Worm (Caenorhabditis elegans) whole organism, young adult: ENCODE results near the gene egl-8.

Experiments used
- C06A6.2 ChIP-seq: fragments of 200-800 bp; sonication (Bioruptor generic); conservative IDR thresholded peaks from 2 replicates; pipeline ENCODE4 v1.3.6; 2022; ENCODE audit warnings: missing genetic modification characterization, missing compliant biosample characterization
- F37B4.10 ChIP-seq: fragments of 200-800 bp; sonication (Bioruptor generic); IDR thresholded peaks from 2 replicates; pipeline ENCODE4 v1.3.6; 2022; ENCODE audit warnings: missing genetic modification characterization, missing compliant biosample characterization
- K11D2.4 ChIP-seq: fragments of 200-800 bp; sonication (Bioruptor generic); IDR thresholded peaks from 2 replicates; pipeline ENCODE4 v1.3.6; 2022; ENCODE audit warnings: missing genetic modification reagents, missing genetic modification characterization, missing compliant biosample characterization
- Y53F4B.3 ChIP-seq: fragments of 200-800 bp; sonication (Bioruptor generic); IDR thresholded peaks from 2 replicates; pipeline ENCODE4 v1.3.6; 2022; ENCODE audit warnings: missing genetic modification reagents, missing genetic modification characterization, missing compliant biosample characterization
- atf-7 ChIP-seq: sonication (generic microtip); optimal IDR thresholded peaks from 2 replicates; lab custom pipeline; 2017; ENCODE audit warnings: mild to moderate bottlenecking, missing genetic modification characterization, missing compliant biosample characterization
- ccch-3 ChIP-seq: fragments of 200-800 bp; sonication (Bioruptor generic); optimal IDR thresholded peaks from 2 replicates; lab custom pipeline; 2018; ENCODE audit warnings: mild to moderate bottlenecking, missing genetic modification characterization, missing compliant biosample characterization
- cebp-1 ChIP-seq, 2 experiments: fragments of 200-800 bp in 1 of 2; sonication (Bioruptor generic) in 1 of 2; sonication (generic microtip) in 1 of 2; IDR thresholded peaks in 1 of 2; optimal IDR thresholded peaks in 1 of 2; 2 replicates each; pipeline versions ENCODE4 v1.3.6 to Lab custom; 2017 to 2022; ENCODE audit warnings: missing compliant biosample characterization in 2 of 2, missing genetic modification characterization in 2 of 2, mild to moderate bottlenecking in 1 of 2, missing genetic modification reagents in 1 of 2, moderate library complexity in 1 of 2
- cebp-2 ChIP-seq: fragments of 200-800 bp; sonication (Bioruptor generic); IDR thresholded peaks from 2 replicates; pipeline ENCODE4 v1.3.6; 2022; ENCODE audit warnings: missing genetic modification characterization, missing compliant biosample characterization
- ceh-79 ChIP-seq: sonication (generic microtip); optimal IDR thresholded peaks from 2 replicates; lab custom pipeline; 2017; ENCODE audit warnings: mild to moderate bottlenecking, missing genetic modification characterization, missing compliant biosample characterization
- dox-1 ChIP-seq: fragments of 200-800 bp; sonication (Bioruptor generic); IDR thresholded peaks from 2 replicates; pipeline ENCODE4 v1.3.6; 2022; ENCODE audit warnings: missing genetic modification reagents, missing genetic modification characterization, missing compliant biosample characterization
- dpff-1 ChIP-seq: sonication (generic microtip); optimal IDR thresholded peaks from 2 replicates; lab custom pipeline; 2017; ENCODE audit warnings: mild to moderate bottlenecking, missing genetic modification characterization, missing compliant biosample characterization
- egl-18 ChIP-seq: fragments of 200-800 bp; sonication (Bioruptor generic); IDR thresholded peaks from 2 replicates; pipeline ENCODE4 v1.3.6; 2022; ENCODE audit warnings: missing genetic modification reagents, missing genetic modification characterization, missing compliant biosample characterization
- lag-1 ChIP-seq: fragments of 200-800 bp; sonication (Bioruptor generic); IDR thresholded peaks from 2 replicates; pipeline ENCODE4 v1.3.6; 2022; ENCODE audit warnings: missing genetic modification reagents, missing genetic modification characterization, missing compliant biosample characterization
- let-607 ChIP-seq, 2 experiments: fragments of 200-800 bp in 1 of 2; sonication (Bioruptor generic) in 1 of 2; sonication (generic microtip) in 1 of 2; optimal IDR thresholded peaks; 2 replicates each; lab custom pipeline; 2016 to 2018; ENCODE audit warnings: mild to moderate bottlenecking in 2 of 2, missing compliant biosample characterization in 2 of 2, missing genetic modification characterization in 2 of 2, moderate library complexity in 2 of 2, missing genotype in 1 of 2
- lin-26 ChIP-seq: fragments of 200-800 bp; sonication (Bioruptor generic); IDR thresholded peaks from 2 replicates; pipeline ENCODE4 v1.3.6; 2022; ENCODE audit warnings: missing genetic modification reagents, missing genetic modification characterization, missing compliant biosample characterization
- lin-35 ChIP-seq, 3 experiments: fragments of 150-350 bp in 2 of 3; sonication (generic microtip) in 1 of 3; optimal IDR thresholded peaks; 2 replicates each; lab custom pipeline; 2014 to 2018; ENCODE audit warnings: missing biosample characterization in 3 of 3, missing genetic modification characterization in 3 of 3, missing genetic modification reagents in 3 of 3
- lin-40 ChIP-seq: sonication (generic microtip); optimal IDR thresholded peaks from 2 replicates; lab custom pipeline; 2016; ENCODE audit warnings: missing genetic modification characterization, mild to moderate bottlenecking, missing compliant biosample characterization, missing genotype, missing genetic modification reagents
- mcd-1 ChIP-seq: fragments of 200-800 bp; sonication (Bioruptor generic); IDR thresholded peaks from 2 replicates; pipeline ENCODE4 v1.3.6; 2022; ENCODE audit warnings: missing genetic modification reagents, missing genetic modification characterization, missing compliant biosample characterization
- mxl-1 ChIP-seq: sonication (generic microtip); optimal IDR thresholded peaks from 2 replicates; lab custom pipeline; 2016; ENCODE audit warnings: missing genetic modification characterization, missing compliant biosample characterization
- nfyb-1 ChIP-seq: fragments of 200-800 bp; sonication (Bioruptor generic); IDR thresholded peaks from 2 replicates; pipeline ENCODE4 v1.3.6; 2022; ENCODE audit warnings: missing genetic modification reagents, missing genetic modification characterization, missing compliant biosample characterization
- nhr-80 ChIP-seq: sonication (generic microtip); optimal IDR thresholded peaks from 2 replicates; lab custom pipeline; 2016; ENCODE audit warnings: missing genetic modification characterization, missing compliant biosample characterization
- nhr-90 ChIP-seq: sonication (generic microtip); optimal IDR thresholded peaks from 2 replicates; lab custom pipeline; 2016; ENCODE audit warnings: missing genotype, mild to moderate bottlenecking, missing genetic modification characterization, missing compliant biosample characterization
- pbrm-1 ChIP-seq: fragments of 200-800 bp; sonication (Bioruptor generic); IDR thresholded peaks from 2 replicates; pipeline ENCODE4 v1.3.6; 2022; ENCODE audit warnings: missing genetic modification reagents, missing genetic modification characterization, missing compliant biosample characterization
- snpc-1.1 ChIP-seq: sonication (generic microtip); optimal IDR thresholded peaks from 2 replicates; lab custom pipeline; 2017; ENCODE audit warnings: missing genetic modification characterization, mild to moderate bottlenecking, missing compliant biosample characterization, antibody characterized with exemption, moderate library complexity, missing genotype, missing genetic modification reagents; ENCODE audit not compliant: insufficient read depth
- snpc-4 ChIP-seq, 5 experiments: fragments of 150-350 bp in 1 of 5; sonication (generic microtip) in 4 of 5; optimal IDR thresholded peaks; 2 replicates each; lab custom pipeline; 2014 to 2018; ENCODE audit warnings: missing genetic modification characterization in 5 of 5, missing biosample characterization in 3 of 5, antibody characterized with exemption in 2 of 5, mild to moderate bottlenecking in 2 of 5, missing compliant biosample characterization in 2 of 5, missing genotype in 2 of 5, moderate library complexity in 2 of 5, missing genetic modification reagents in 1 of 5
- somi-1 ChIP-seq: fragments of 200-800 bp; sonication (Bioruptor generic); optimal IDR thresholded peaks from 2 replicates; lab custom pipeline; 2018; ENCODE audit warnings: mild to moderate bottlenecking, missing genetic modification characterization, missing compliant biosample characterization
- tlf-1 ChIP-seq: fragments of 200-800 bp; sonication (Bioruptor generic); optimal IDR thresholded peaks from 2 replicates; lab custom pipeline; 2018; ENCODE audit warnings: mild to moderate bottlenecking, missing genetic modification characterization, missing compliant biosample characterization
- zfh-2 ChIP-seq: fragments of 200-800 bp; sonication (Bioruptor generic); conservative IDR thresholded peaks from 2 replicates; pipeline ENCODE4 v1.3.6; 2022; ENCODE audit warnings: missing genetic modification reagents, missing genetic modification characterization, missing compliant biosample characterization
- ztf-26 ChIP-seq: sonication (generic microtip); optimal IDR thresholded peaks from 2 replicates; lab custom pipeline; 2017; ENCODE audit warnings: missing genetic modification characterization, missing compliant biosample characterization
- ztf-6 ChIP-seq: fragments of 200-800 bp; sonication (Bioruptor generic); IDR thresholded peaks from 2 replicates; pipeline ENCODE4 v1.3.6; 2022; ENCODE audit warnings: missing genetic modification reagents, missing genetic modification characterization, missing compliant biosample characterization

Gene egl-8

DNA sequence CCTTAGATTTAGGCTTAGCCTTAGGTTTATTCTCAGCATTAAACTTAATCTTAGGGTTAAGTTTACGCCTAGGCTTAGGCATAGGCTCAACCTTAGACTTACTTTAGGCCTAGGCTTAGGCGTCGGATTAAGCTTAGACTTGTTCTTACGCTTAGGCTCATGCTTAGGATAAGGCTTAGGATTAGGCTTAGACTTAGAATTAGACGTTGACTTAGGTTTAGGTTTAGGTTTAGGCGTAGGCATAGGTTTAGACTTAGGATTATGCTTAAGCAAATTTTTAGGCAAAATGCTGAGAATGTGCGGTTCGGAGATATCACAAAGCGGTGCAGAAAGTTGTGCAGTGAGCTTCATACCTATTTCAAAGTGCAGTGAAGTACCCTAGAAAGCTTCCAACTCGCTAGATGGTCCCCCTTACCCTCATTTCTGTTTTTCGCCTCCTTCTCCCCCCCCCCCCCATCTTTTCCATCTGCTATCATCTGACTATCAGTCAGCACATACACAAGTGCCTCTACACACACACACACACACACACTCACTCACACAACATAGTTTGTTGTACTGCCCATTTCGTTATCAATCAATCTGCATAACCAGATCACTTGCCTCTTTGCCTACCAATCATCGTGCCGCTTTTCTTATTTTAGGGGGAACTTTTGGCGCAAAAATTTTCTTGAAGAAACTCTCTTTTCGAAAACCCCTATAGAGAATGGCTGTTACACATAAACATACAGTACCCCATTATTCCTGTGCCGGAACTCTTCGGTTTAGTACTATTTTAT, 4.4 kb upstream of the egl-8 start:
- TF ChIP-seq cebp-1 (GFP tag; IDR thresholded peaks at IDR 0.05; lab: Robert Waterston, UW) (no peak), cebp-1 (tag; optimal IDR thresholded peaks at IDR 0.05; lab: Kevin White, UChicago) (peak; percentile 27), mxl-1 (tag; lab: Kevin White, UChicago) (no peak), nhr-90 (tag; lab: Kevin White, UChicago) (no peak), dox-1 (GFP tag; lab: Robert Waterston, UW) (0 out of 2 replicates have a peak, but pooled peaks have one; percentile 41), nhr-80 (tag; lab: Kevin White, UChicago) (peak; percentile 37), nfyb-1 (GFP tag; lab: Robert Waterston, UW) (0 out of 2 replicates have a peak, but pooled peaks have one; percentile 41)
- TF ChIP-seq, all 124 proteins: peak for 4

DNA sequence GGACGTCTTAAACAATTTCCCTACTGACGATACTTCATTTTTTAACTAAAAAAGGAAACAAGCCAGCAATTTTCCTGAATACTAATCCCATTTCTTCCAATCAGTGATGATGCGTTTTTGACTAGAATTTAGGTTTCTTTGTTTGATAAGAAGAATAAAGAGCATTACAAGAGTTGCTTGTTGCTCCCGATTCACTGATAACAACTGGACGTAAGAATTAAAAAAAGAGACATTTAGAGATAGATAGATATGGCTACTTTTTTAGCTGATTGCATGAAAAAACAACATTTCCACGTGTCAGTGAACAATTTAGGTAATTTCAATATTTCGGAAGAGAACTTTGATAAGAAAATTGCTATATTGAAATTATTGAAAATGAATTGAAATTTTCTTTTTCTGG, 1.2 kb downstream of the egl-8 start:
- no peak for TF ChIP-seq somi-1 (GFP tag; lab: Kevin White, UChicago)
- no peak for TF ChIP-seq mcd-1
- peak in 1 of 3 experiments; percentile 2 for TF ChIP-seq lin-35 (GFP tag; optimal IDR thresholded peaks at IDR 0.05; lab: Kevin White, UChicago)
- no peak for TF ChIP-seq Y53F4B.3 (GFP tag; lab: Robert Waterston, UW)
- no peak for TF ChIP-seq K11D2.4 (GFP tag; lab: Robert Waterston, UW)
- peak; percentile 41 for TF ChIP-seq nhr-80 (tag; lab: Kevin White, UChicago)
- TF ChIP-seq, all 124 proteins: peak for 2

DNA sequence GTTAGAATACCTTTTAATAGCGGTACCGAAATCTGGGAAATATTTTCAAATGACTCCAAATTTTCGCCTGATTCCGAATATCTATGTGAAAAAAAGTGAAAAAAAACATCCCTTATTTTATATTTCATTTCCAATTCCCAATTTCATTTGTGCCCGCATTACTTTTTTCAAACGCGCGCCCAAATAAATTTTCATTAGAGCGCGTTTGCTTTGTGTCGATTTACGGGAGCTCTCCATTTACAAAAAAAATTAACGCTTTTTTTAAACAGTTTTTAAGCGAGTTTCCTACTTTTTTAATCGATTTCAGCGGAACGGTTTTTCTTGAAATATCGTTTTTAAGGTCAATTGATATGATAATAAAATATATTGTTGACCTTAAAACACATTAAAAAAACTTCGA, 3.6 kb downstream of the egl-8 start:
- TF ChIP-seq cebp-2 (GFP tag; lab: Robert Waterston, UW) (no peak), lin-40 (tag; lab: Kevin White, UChicago) (no peak), tlf-1 (GFP tag; lab: Kevin White, UChicago) (no peak)

DNA sequence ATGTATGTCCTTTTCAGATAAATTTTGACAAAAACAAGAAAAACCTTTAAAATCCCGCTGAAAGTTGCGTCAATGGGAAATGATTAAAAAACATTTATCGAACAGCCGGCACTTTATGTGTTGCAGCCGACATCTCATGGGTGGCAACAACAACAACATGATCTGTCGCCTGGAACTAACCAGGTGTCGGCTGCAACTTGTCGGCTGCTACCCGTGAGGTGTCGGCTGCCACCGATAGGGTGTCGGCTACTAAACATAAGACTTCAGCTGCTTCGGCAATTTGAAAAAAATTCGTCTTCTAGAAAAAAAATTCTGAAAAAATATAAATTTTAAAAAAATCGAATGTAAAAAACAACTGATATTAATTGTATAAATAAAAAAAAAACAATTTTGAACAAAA, 7.0 kb downstream of the egl-8 start:
- TF ChIP-seq lag-1 (GFP tag; lab: Robert Waterston, UW) (no peak), snpc-1.1 (peak; percentile 54), let-607 (tag; optimal IDR thresholded peaks at IDR 0.05; lab: Kevin White, UChicago) (no peak), snpc-4 (GFP tag; optimal IDR thresholded peaks at IDR 0.05; lab: Kevin White, UChicago) (peak; percentile 53), snpc-4 (tag; optimal IDR thresholded peaks at IDR 0.05; lab: Kevin White, UChicago) (peak in 3 of 4 experiments; percentile 11 to 69 (median 32)), dpff-1 (tag; lab: Kevin White, UChicago) (no peak), pbrm-1 (GFP tag; lab: Robert Waterston, UW) (no peak), egl-18 (no peak)
- TF ChIP-seq, all 124 proteins: peak for 2

DNA sequence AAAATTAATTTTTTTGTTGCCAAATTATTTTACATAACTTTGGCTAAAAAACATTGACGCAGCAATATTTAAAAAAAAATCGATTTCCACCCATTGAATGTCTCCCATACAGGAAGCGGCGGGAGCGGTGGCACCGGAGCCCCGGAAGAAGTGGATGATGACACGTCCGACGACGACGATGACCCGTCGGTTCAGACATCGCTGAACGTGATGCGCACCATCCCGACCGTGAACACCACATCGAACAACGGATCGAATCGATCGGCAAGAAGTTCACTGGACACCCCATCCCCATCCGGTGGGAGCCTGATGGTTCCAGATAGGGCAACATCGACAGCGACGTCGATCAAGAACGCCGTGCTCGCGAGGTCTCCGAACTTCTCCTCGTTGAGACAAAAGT, 7.7 kb downstream of the egl-8 start:
- no peak for TF ChIP-seq ztf-6 (GFP tag; lab: Robert Waterston, UW)
- no peak for TF ChIP-seq atf-7 (tag; lab: Kevin White, UChicago)
- no peak for TF ChIP-seq ccch-3 (GFP tag; lab: Kevin White, UChicago)
- no peak for TF ChIP-seq ceh-79 (tag; lab: Kevin White, UChicago)
- no peak for TF ChIP-seq nfyb-1 (GFP tag; lab: Robert Waterston, UW)
- no peak for TF ChIP-seq ztf-26 (tag; lab: Kevin White, UChicago)
- 0 out of 2 replicates have a peak, but pooled peaks have one; percentile 12 for TF ChIP-seq C06A6.2 (GFP tag; lab: Robert Waterston, UW)
- no peak for TF ChIP-seq lin-26 (GFP tag; lab: Robert Waterston, UW)
- TF ChIP-seq zfh-2 (GFP tag; lab: Robert Waterston, UW) = peak; percentile 73
- TF ChIP-seq F37B4.10 (GFP tag; lab: Robert Waterston, UW) = 0 out of 2 replicates have a peak, but pooled peaks have one; percentile 67
